Worm (Caenorhabditis elegans): ENCODE data around the gene nhr-112.

Gene nhr-112

DNA sequence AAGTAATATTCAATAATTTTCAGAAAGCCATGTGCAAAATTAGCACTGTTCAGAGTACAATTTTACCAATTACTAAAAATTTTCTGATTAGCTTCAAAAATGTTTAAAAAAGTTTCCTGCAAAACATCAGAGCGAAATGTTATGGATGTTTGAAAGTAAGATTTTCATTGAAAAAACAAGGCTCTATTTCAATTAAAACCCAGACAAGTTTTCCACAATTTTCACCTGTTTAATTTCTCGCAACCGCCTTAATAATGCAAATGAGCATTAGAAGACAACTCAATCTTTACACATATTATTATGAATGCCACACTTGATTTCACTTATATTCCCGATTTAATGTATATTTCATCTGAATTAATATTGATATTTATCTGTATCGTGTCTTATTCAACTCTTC lies 29.1 kb downstream of the nhr-112 start, which contains the start of gene srz-101:
Gene srz-101 (plus strand): TSS at position 301 of the 400 bp plus-strand sequence.
- TF ChIP-seq tra-4 (tag; optimal IDR thresholded peaks at IDR 0.05) (no peak), ets-7 (tag; optimal IDR thresholded peaks at IDR 0.05) (no peak), scrt-1 (GFP tag; IDR thresholded peaks at IDR 0.05) (no peak), sea-1 (GFP tag; conservative IDR thresholded peaks at IDR 0.05) (no peak), hmbx-1 (tag; optimal IDR thresholded peaks at IDR 0.05) (no peak), F13C5.2 (tag; optimal IDR thresholded peaks at IDR 0.05) (no peak), tbx-37 (GFP tag; conservative IDR thresholded peaks at IDR 0.05) (no peak), B0310.2 (tag; optimal IDR thresholded peaks at IDR 0.05) (no peak), hnd-1 (tag; optimal IDR thresholded peaks at IDR 0.05) (no peak), ceh-13 (GFP tag; optimal IDR thresholded peaks at IDR 0.05) (no peak), ceh-36 (tag; optimal IDR thresholded peaks at IDR 0.05) (no peak), ama-1 (optimal IDR thresholded peaks at IDR 0.05) (no peak), flt-1 (GFP tag; IDR thresholded peaks at IDR 0.05) (no peak), hmg-4 (GFP tag; optimal IDR thresholded peaks at IDR 0.05) (no peak), aly-1 (tag; optimal IDR thresholded peaks at IDR 0.05) (no peak), tbx-11 (GFP tag; IDR thresholded peaks at IDR 0.05) (no peak), pes-1 (GFP tag; IDR thresholded peaks at IDR 0.05) (no peak)

DNA sequence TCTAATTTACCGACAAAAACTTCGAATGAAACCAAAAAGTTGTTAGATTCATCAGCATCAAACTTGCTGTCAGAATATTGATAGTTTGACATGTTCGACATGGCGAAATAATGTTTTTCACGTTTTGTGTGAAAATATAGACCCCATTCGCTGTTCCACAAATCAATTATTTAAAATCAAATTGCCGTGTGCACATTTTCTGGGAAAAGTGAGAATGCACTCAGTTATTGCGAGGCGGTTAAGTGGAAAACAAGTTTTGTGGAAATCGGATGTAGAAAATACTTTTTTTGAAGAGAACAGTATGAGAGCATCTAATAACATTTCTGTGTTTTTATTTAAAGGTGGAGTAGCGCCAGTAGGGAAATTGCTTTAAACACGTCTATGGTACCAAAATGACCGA lies 29.9 kb downstream of the nhr-112 start, which contains the start of gene srw-42:
Gene srw-42 (minus strand): TSS at position 101 of the 400 bp plus-strand sequence.
- TF ChIP-seq ceh-36 (tag; optimal IDR thresholded peaks at IDR 0.05): no peak

DNA sequence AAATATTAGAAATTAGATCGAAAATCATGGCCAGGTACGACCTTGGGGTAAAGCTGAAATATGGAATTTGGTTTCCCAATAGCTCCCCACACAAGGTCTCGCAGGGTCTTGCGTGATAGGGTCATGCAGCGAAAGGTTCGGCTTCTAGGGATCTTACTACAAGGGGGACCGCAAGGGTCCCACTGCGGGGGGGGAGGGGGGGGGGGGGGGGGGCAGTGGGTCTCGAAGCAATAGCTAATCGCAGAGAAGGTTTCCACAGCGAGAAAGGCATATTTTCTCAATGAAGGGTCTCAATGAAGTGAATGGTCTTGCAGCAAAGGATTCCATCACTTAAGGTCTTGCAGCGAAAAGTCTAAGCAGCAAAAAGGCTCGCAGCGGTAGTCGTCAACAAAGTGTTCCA lies 30.7 kb downstream of the nhr-112 start:
- TF ChIP-seq ceh-13 (GFP tag; optimal IDR thresholded peaks at IDR 0.05) (no peak), hnd-1 (tag; optimal IDR thresholded peaks at IDR 0.05) (no peak), tra-4 (tag; optimal IDR thresholded peaks at IDR 0.05) (no peak), pes-1 (GFP tag; IDR thresholded peaks at IDR 0.05) (no peak), hmg-4 (GFP tag; optimal IDR thresholded peaks at IDR 0.05) (no peak), flt-1 (GFP tag; IDR thresholded peaks at IDR 0.05) (no peak), ceh-36 (tag; optimal IDR thresholded peaks at IDR 0.05) (no peak), F13C5.2 (tag; optimal IDR thresholded peaks at IDR 0.05) (no peak), scrt-1 (GFP tag; IDR thresholded peaks at IDR 0.05) (no peak), tbx-11 (GFP tag; IDR thresholded peaks at IDR 0.05) (no peak), ama-1 (optimal IDR thresholded peaks at IDR 0.05) (no peak), aly-1 (tag; optimal IDR thresholded peaks at IDR 0.05) (no peak), B0310.2 (tag; optimal IDR thresholded peaks at IDR 0.05) (no peak), tbx-37 (GFP tag; conservative IDR thresholded peaks at IDR 0.05) (no peak), sea-1 (GFP tag; conservative IDR thresholded peaks at IDR 0.05) (no peak), hmbx-1 (tag; optimal IDR thresholded peaks at IDR 0.05) (no peak), ets-7 (tag; optimal IDR thresholded peaks at IDR 0.05) (no peak)

DNA sequence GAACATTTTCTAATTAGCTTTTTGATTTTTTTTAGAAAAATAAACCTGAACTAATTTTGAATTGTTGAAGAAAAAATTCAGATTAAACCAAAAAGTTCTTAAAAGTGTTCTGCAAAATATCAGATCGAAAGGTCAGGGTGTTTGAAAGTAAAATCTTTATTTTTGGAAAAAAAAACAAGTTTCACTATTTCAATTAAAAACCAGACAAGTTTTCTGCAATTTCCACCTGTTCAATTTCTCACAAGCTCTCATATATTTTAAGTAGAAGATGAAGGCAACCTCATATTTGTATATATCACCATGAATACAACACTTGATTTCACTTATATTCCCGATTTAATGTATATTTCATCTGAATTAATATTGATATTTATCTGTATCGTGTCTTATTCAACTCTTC lies 36.4 kb downstream of the nhr-112 start, which contains the start of gene srz-102:
Gene srz-102 (plus strand): TSS at position 301 of the 400 bp plus-strand sequence.
- TF ChIP-seq flt-1 (GFP tag; IDR thresholded peaks at IDR 0.05): no peak
- TF ChIP-seq aly-1 (tag; optimal IDR thresholded peaks at IDR 0.05): no peak
- TF ChIP-seq hmbx-1 (tag; optimal IDR thresholded peaks at IDR 0.05): no peak
- no peak for TF ChIP-seq F13C5.2 (tag; optimal IDR thresholded peaks at IDR 0.05)
- no peak for TF ChIP-seq ets-7 (tag; optimal IDR thresholded peaks at IDR 0.05)
- TF ChIP-seq ceh-36 (tag; optimal IDR thresholded peaks at IDR 0.05): no peak
- no peak for TF ChIP-seq tra-4 (tag; optimal IDR thresholded peaks at IDR 0.05)
- TF ChIP-seq B0310.2 (tag; optimal IDR thresholded peaks at IDR 0.05): no peak
- TF ChIP-seq hnd-1 (tag; optimal IDR thresholded peaks at IDR 0.05): no peak
- TF ChIP-seq tbx-11 (GFP tag; IDR thresholded peaks at IDR 0.05): no peak

DNA sequence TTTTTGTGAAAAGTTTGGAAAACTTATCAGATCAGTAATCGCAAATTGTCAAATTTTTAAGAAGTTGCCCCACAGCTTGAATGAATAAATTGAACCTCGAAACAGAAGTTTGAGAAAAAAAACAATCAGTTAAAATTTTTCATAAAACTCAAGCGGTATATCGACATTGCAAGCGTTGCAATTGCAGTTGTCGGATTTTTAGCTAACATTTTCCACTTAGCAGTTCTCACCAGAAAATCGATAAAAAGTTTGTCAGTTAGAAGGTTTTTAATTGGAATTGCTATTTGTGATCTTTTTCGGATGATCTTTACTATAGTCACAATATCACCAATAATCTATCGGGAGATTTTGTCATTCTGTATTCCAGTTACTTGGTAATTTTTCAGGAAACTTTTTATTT lies 37.9 kb downstream of the nhr-112 start, which contains the start of gene srw-43:
Gene srw-43 (plus strand): TSS at position 301 of the 400 bp plus-strand sequence.
- TF ChIP-seq flt-1 (GFP tag; IDR thresholded peaks at IDR 0.05) (no peak), tbx-37 (GFP tag; conservative IDR thresholded peaks at IDR 0.05) (no peak), aly-1 (tag; optimal IDR thresholded peaks at IDR 0.05) (no peak), hmbx-1 (tag; optimal IDR thresholded peaks at IDR 0.05) (no peak), ama-1 (optimal IDR thresholded peaks at IDR 0.05) (no peak), scrt-1 (GFP tag; IDR thresholded peaks at IDR 0.05) (no peak), tra-4 (tag; optimal IDR thresholded peaks at IDR 0.05) (no peak), ceh-13 (GFP tag; optimal IDR thresholded peaks at IDR 0.05) (no peak), sea-1 (GFP tag; conservative IDR thresholded peaks at IDR 0.05) (no peak), F13C5.2 (tag; optimal IDR thresholded peaks at IDR 0.05) (no peak), ceh-36 (tag; optimal IDR thresholded peaks at IDR 0.05) (no peak), ets-7 (tag; optimal IDR thresholded peaks at IDR 0.05) (no peak), tbx-11 (GFP tag; IDR thresholded peaks at IDR 0.05) (no peak), B0310.2 (tag; optimal IDR thresholded peaks at IDR 0.05) (no peak), hnd-1 (tag; optimal IDR thresholded peaks at IDR 0.05) (no peak), hmg-4 (GFP tag; optimal IDR thresholded peaks at IDR 0.05) (no peak), pes-1 (GFP tag; IDR thresholded peaks at IDR 0.05) (no peak)

DNA sequence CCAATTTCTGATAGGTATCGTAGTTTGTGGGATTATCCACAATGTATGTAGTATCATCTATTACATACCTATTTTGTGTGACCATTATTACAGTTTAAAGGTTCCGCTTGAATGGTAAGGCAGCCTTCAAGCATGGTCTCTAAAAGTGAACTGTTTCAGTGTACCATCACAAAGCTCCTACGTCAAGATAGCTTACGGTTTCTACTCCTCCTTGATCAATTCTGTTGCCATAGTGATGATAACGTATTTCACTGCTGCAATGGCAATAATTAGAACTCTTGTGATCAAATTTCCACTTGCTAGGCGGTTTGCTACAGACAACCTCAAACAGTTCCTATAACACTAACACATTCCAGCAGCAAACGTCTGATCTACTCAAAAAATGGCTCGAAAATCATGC lies 40.3 kb downstream of the nhr-112 start:
- TF ChIP-seq aly-1 (tag; optimal IDR thresholded peaks at IDR 0.05) (no peak), ceh-13 (GFP tag; optimal IDR thresholded peaks at IDR 0.05) (no peak), hnd-1 (tag; optimal IDR thresholded peaks at IDR 0.05) (no peak), ama-1 (optimal IDR thresholded peaks at IDR 0.05) (no peak), pes-1 (GFP tag; IDR thresholded peaks at IDR 0.05) (no peak), sea-1 (GFP tag; conservative IDR thresholded peaks at IDR 0.05) (no peak), ceh-36 (tag; optimal IDR thresholded peaks at IDR 0.05) (no peak)

DNA sequence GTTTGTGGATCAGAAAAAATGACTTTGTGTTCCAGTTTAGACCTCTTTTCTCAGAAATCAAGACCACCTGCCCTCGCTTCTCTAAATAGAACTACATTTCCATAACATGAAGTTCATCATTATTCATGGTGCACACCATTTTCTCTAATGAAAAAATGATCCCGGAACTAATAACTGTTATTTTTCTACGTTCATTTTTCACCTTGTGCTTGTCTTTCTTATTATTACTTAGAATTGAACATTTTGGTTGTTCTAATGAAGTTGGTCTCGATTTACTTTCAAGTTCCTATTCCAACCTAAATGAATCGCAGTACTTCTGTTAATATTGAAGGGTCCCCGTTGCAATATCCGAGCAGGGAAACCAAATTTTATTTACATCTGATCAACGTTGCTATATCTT lies 40.8 kb downstream of the nhr-112 start, which contains the start of gene srw-36:
Gene srw-36 (plus strand): TSS at position 301 of the 400 bp plus-strand sequence.
- no peak for TF ChIP-seq ceh-13 (GFP tag; optimal IDR thresholded peaks at IDR 0.05)
- no peak for TF ChIP-seq flt-1 (GFP tag; IDR thresholded peaks at IDR 0.05)
- TF ChIP-seq tra-4 (tag; optimal IDR thresholded peaks at IDR 0.05): no peak
- TF ChIP-seq ama-1 (optimal IDR thresholded peaks at IDR 0.05): no peak
- no peak for TF ChIP-seq ceh-36 (tag; optimal IDR thresholded peaks at IDR 0.05)
- TF ChIP-seq hmg-4 (GFP tag; optimal IDR thresholded peaks at IDR 0.05): no peak
- no peak for TF ChIP-seq scrt-1 (GFP tag; IDR thresholded peaks at IDR 0.05)
- TF ChIP-seq pes-1 (GFP tag; IDR thresholded peaks at IDR 0.05): no peak
- TF ChIP-seq B0310.2 (tag; optimal IDR thresholded peaks at IDR 0.05): no peak
- TF ChIP-seq tbx-11 (GFP tag; IDR thresholded peaks at IDR 0.05): no peak
